Fruit fly (Drosophila melanogaster) Kc167 (cell line): Measurements from ENCODE around the gene Kaz-m1.

ENCODE experiments used
- Myc ChIP-seq: fragments of >200 bp; optimal IDR thresholded peaks from 2 replicates; lab custom pipeline; 2017; ENCODE audit warnings: missing external identifiers
- psq ChIP-seq: fragments of >200 bp; optimal IDR thresholded peaks from 2 replicates; lab custom pipeline; 2017; ENCODE audit warnings: missing external identifiers
- ttk ChIP-seq: sonication (Bioruptor generic); optimal IDR thresholded peaks from 2 replicates; lab custom pipeline; 2017; ENCODE audit warnings: missing external identifiers

- TF ChIP-seq psq (lab: Kevin White, UChicago) (no peak), ttk (no peak), Myc (lab: Kevin White, UChicago) (no peak)
Measured at dm6 chr3R:26012801-26013663, 1.5 kb upstream of the Kaz-m1 start.
